Fruit fly (Drosophila melanogaster) whole organism, wandering third instar larva: ENCODE results near the gene CG3306.

Experiments used
- Abd-B ChIP-seq: fragments of >200 bp; optimal IDR thresholded peaks from 2 replicates; lab custom pipeline; 2017; ENCODE audit warnings: missing biosample characterization, missing genetic modification characterization
- CG32264 ChIP-seq: fragments of 200-800 bp; sonication (Bioruptor generic); optimal IDR thresholded peaks from 2 replicates; lab custom pipeline; 2016; ENCODE audit warnings: missing biosample characterization, missing genetic modification characterization
- CG9705 ChIP-seq: fragments of 200-800 bp; sonication (Bioruptor generic); optimal IDR thresholded peaks from 2 replicates; lab custom pipeline; 2018; ENCODE audit warnings: missing biosample characterization, mild to moderate bottlenecking, missing genetic modification characterization
- CrebA ChIP-seq: fragments of 200-800 bp; sonication (Bioruptor generic); optimal IDR thresholded peaks from 2 replicates; lab custom pipeline; 2016; ENCODE audit warnings: missing biosample characterization, mild to moderate bottlenecking, missing genetic modification characterization, borderline replicate concordance
- Dfd ChIP-seq: fragments of >200 bp; optimal IDR thresholded peaks from 2 replicates; lab custom pipeline; 2017; ENCODE audit warnings: missing biosample characterization, missing genetic modification characterization
- GATAd ChIP-seq: sonication (Bioruptor generic); optimal IDR thresholded peaks from 2 replicates; lab custom pipeline; 2016; ENCODE audit warnings: missing biosample characterization, missing genetic modification characterization
- Hnf4 ChIP-seq: fragments of 200-800 bp; sonication (Bioruptor generic); optimal IDR thresholded peaks from 2 replicates; lab custom pipeline; 2016; ENCODE audit warnings: missing biosample characterization, mild to moderate bottlenecking, missing genetic modification characterization
- Hr78 ChIP-seq: fragments of >200 bp; optimal IDR thresholded peaks from 2 replicates; lab custom pipeline; 2017; ENCODE audit warnings: missing biosample characterization, missing genetic modification characterization
- Hr83 ChIP-seq: fragments of 200-300 bp; sonication (Bioruptor generic); optimal IDR thresholded peaks from 2 replicates; lab custom pipeline; 2016; ENCODE audit warnings: missing biosample characterization, mild to moderate bottlenecking, missing genetic modification characterization, moderate library complexity; ENCODE audit not compliant: poor library complexity, severe bottlenecking
- Jra ChIP-seq: sonication (Bioruptor generic); optimal IDR thresholded peaks from 2 replicates; lab custom pipeline; 2016; ENCODE audit warnings: missing biosample characterization, missing genetic modification characterization
- Myc ChIP-seq: fragments of >200 bp; optimal IDR thresholded peaks from 2 replicates; lab custom pipeline; 2017
- N ChIP-seq: fragments of >200 bp; optimal IDR thresholded peaks from 2 replicates; lab custom pipeline; 2018; ENCODE audit warnings: missing biosample characterization, missing external identifiers, missing genetic modification characterization
- OdsH ChIP-seq: fragments of 200-800 bp; sonication (Bioruptor generic); optimal IDR thresholded peaks from 2 replicates; lab custom pipeline; 2016; ENCODE audit warnings: missing biosample characterization, mild to moderate bottlenecking, missing genetic modification characterization
- Rel ChIP-seq, 2 experiments: fragments of 200-800 bp; sonication (Bioruptor generic) in 1 of 2; optimal IDR thresholded peaks; 2 replicates in 1 of 2; 3 replicates in 1 of 2; lab custom pipeline; 2016 to 2019; ENCODE audit warnings: mild to moderate bottlenecking in 2 of 2, missing biosample characterization in 2 of 2, missing genetic modification characterization in 2 of 2, moderate library complexity in 1 of 2
- Sp1 ChIP-seq: fragments of 200-800 bp; sonication (Bioruptor generic); optimal IDR thresholded peaks from 3 replicates; lab custom pipeline; 2019; ENCODE audit warnings: missing biosample characterization, mild to moderate bottlenecking, missing genetic modification characterization, moderate library complexity
- Vsx2 ChIP-seq: fragments of 200-300, 225-300 bp; sonication (Bioruptor generic); optimal IDR thresholded peaks from 2 replicates; lab custom pipeline; 2018; ENCODE audit warnings: missing biosample characterization, missing genetic modification characterization; ENCODE audit not compliant: partially characterized antibody
- br ChIP-seq: fragments of 200-800 bp; sonication (Bioruptor generic); optimal IDR thresholded peaks from 2 replicates; lab custom pipeline; 2016; ENCODE audit warnings: missing biosample characterization, missing genetic modification characterization
- brk ChIP-seq: fragments of 200-800 bp; sonication (Bioruptor generic); optimal IDR thresholded peaks from 2 replicates; lab custom pipeline; 2016; ENCODE audit warnings: missing biosample characterization, mild to moderate bottlenecking, missing genetic modification characterization
- dl ChIP-seq, 2 experiments: fragments of 175-275, 200-275 bp in 1 of 2; fragments of 200-275 bp in 1 of 2; sonication (Bioruptor generic); optimal IDR thresholded peaks; lab custom pipeline; 2018; ENCODE audit warnings: mild to moderate bottlenecking in 2 of 2, missing biosample characterization in 2 of 2, missing genetic modification characterization in 2 of 2, moderate library complexity in 2 of 2; ENCODE audit not compliant: partially characterized antibody in 2 of 2, insufficient read depth in 1 of 2
- dmrt93B ChIP-seq: fragments of 200-800 bp; sonication (Bioruptor generic); optimal IDR thresholded peaks from 2 replicates; lab custom pipeline; 2018; ENCODE audit warnings: missing biosample characterization, mild to moderate bottlenecking, missing genetic modification characterization
- dsf ChIP-seq: sonication (Bioruptor generic); optimal IDR thresholded peaks from 2 replicates; lab custom pipeline; 2016; ENCODE audit warnings: missing biosample characterization, missing genetic modification characterization, borderline replicate concordance
- ey ChIP-seq: fragments of 200-800 bp; sonication (Bioruptor generic); optimal IDR thresholded peaks from 2 replicates; lab custom pipeline; 2016; ENCODE audit warnings: missing biosample characterization, missing genetic modification characterization
- foxo ChIP-seq, 2 experiments: fragments of 200-800 bp; sonication (Bioruptor generic); optimal IDR thresholded peaks; 2 replicates in 1 of 2; 3 replicates in 1 of 2; lab custom pipeline; 2016 to 2017; ENCODE audit warnings: missing biosample characterization in 2 of 2, missing genetic modification characterization in 2 of 2
- fru ChIP-seq: fragments of 200-800 bp; sonication (Bioruptor generic); optimal IDR thresholded peaks from 3 replicates; lab custom pipeline; 2016; ENCODE audit warnings: missing biosample characterization, mild to moderate bottlenecking, missing genetic modification characterization
- h ChIP-seq: fragments of 200-800 bp; sonication (Bioruptor generic); optimal IDR thresholded peaks from 3 replicates; lab custom pipeline; 2016; ENCODE audit warnings: missing biosample characterization, mild to moderate bottlenecking, missing genetic modification characterization
- lola ChIP-seq: fragments of >200 bp; optimal IDR thresholded peaks from 2 replicates; lab custom pipeline; 2017; ENCODE audit warnings: missing biosample characterization, missing genetic modification characterization
- pan ChIP-seq: fragments of >200 bp; optimal IDR thresholded peaks from 2 replicates; lab custom pipeline; 2017
- psq ChIP-seq: fragments of 200-800 bp; sonication (Bioruptor generic); optimal IDR thresholded peaks from 3 replicates; lab custom pipeline; 2017; ENCODE audit warnings: missing biosample characterization, mild to moderate bottlenecking, missing genetic modification characterization, moderate library complexity
- sage ChIP-seq: fragments of 200-800 bp; sonication (Bioruptor generic); optimal IDR thresholded peaks from 2 replicates; lab custom pipeline; 2016; ENCODE audit warnings: missing biosample characterization, mild to moderate bottlenecking, missing genetic modification characterization
- sv ChIP-seq: fragments of 200-800 bp; sonication (Bioruptor generic); optimal IDR thresholded peaks from 3 replicates; lab custom pipeline; 2016; ENCODE audit warnings: missing biosample characterization, missing genetic modification characterization
- tai ChIP-seq: sonication (Bioruptor generic); optimal IDR thresholded peaks from 2 replicates; lab custom pipeline; 2016; ENCODE audit warnings: missing biosample characterization, missing genetic modification characterization
- usp ChIP-seq: fragments of >200 bp; optimal IDR thresholded peaks from 2 replicates; lab custom pipeline; 2017; ENCODE audit warnings: missing biosample characterization, missing genetic modification characterization
- woc ChIP-seq: sonication (Bioruptor generic); optimal IDR thresholded peaks from 2 replicates; lab custom pipeline; 2016; ENCODE audit warnings: missing biosample characterization, mild to moderate bottlenecking, missing genetic modification characterization

CG3306 gene

dm6 chr3L:9559040-9559439 lies 42.3 kb upstream of the CG3306 start:
- no peak for TF ChIP-seq fru (GFP tag; lab: Kevin White, UChicago)
- TF ChIP-seq lola (GFP tag; lab: Kevin White, UChicago): no peak
- no peak for TF ChIP-seq Abd-B (GFP tag; lab: Kevin White, UChicago)
- TF ChIP-seq tai: no peak
- TF ChIP-seq CG32264 (GFP tag; lab: Kevin White, UChicago): no peak
- TF ChIP-seq usp (GFP tag; lab: Kevin White, UChicago): no peak
- TF ChIP-seq woc (GFP tag; lab: Kevin White, UChicago): no peak

dm6 chr3L:9566849-9567248 lies 34.5 kb upstream of the CG3306 start:
- TF ChIP-seq N (GFP tag; lab: Kevin White, UChicago) (no peak), dsf (GFP tag; lab: Kevin White, UChicago) (no peak), Rel (GFP tag; optimal IDR thresholded peaks at IDR 0.05; lab: Kevin White, UChicago) (no peak), Rel (tag; optimal IDR thresholded peaks at IDR 0.05; lab: Kevin White, UChicago) (no peak), usp (GFP tag; lab: Kevin White, UChicago) (no peak), fru (GFP tag; lab: Kevin White, UChicago) (no peak), Abd-B (GFP tag; lab: Kevin White, UChicago) (no peak), Hnf4 (GFP tag; lab: Kevin White, UChicago) (no peak), GATAd (GFP tag; lab: Kevin White, UChicago) (no peak), Vsx2 (no peak), psq (GFP tag; lab: Kevin White, UChicago) (no peak), OdsH (GFP tag; lab: Kevin White, UChicago) (no peak), Hr78 (GFP tag; lab: Kevin White, UChicago) (no peak), sage (no peak), foxo (GFP tag; optimal IDR thresholded peaks at IDR 0.05; lab: Kevin White, UChicago) (no peak), dl (GFP tag; optimal IDR thresholded peaks at IDR 0.05; lab: Kevin White, UChicago; ENCODE audit: insufficient read depth in 1 of 2, partially characterized antibody in 2 of 2) (no peak), pan (lab: Kevin White, UChicago) (no peak), br (GFP tag; lab: Kevin White, UChicago) (no peak), brk (GFP tag; lab: Kevin White, UChicago) (no peak), Dfd (GFP tag; lab: Kevin White, UChicago) (no peak), Jra (GFP tag; lab: Kevin White, UChicago) (no peak)

dm6 chr3L:9567748-9568147 lies 33.6 kb upstream of the CG3306 start:
- TF ChIP-seq brk (GFP tag; lab: Kevin White, UChicago) (no peak), CG9705 (GFP tag; lab: Kevin White, UChicago) (no peak), Hnf4 (GFP tag; lab: Kevin White, UChicago) (no peak), GATAd (GFP tag; lab: Kevin White, UChicago) (no peak), sv (no peak), Myc (lab: Kevin White, UChicago) (no peak), dmrt93B (no peak), sage (no peak)

dm6 chr3L:9569194-9569593 lies 32.1 kb upstream of the CG3306 start:
- no peak for TF ChIP-seq dsf (GFP tag; lab: Kevin White, UChicago)
- TF ChIP-seq Hr83: no peak
- TF ChIP-seq OdsH (GFP tag; lab: Kevin White, UChicago): no peak
- TF ChIP-seq lola (GFP tag; lab: Kevin White, UChicago): no peak
- TF ChIP-seq sage: no peak
- TF ChIP-seq dl (GFP tag; optimal IDR thresholded peaks at IDR 0.05; lab: Kevin White, UChicago; ENCODE audit: insufficient read depth in 1 of 2, partially characterized antibody in 2 of 2): no peak
- TF ChIP-seq CG32264 (GFP tag; lab: Kevin White, UChicago): no peak
- TF ChIP-seq Sp1: no peak
- no peak for TF ChIP-seq sv
- no peak for TF ChIP-seq psq (GFP tag; lab: Kevin White, UChicago)
- no peak for TF ChIP-seq usp (GFP tag; lab: Kevin White, UChicago)

dm6 chr3L:9569849-9570248 lies 31.5 kb upstream of the CG3306 start:
- no peak for TF ChIP-seq CrebA (GFP tag; lab: Kevin White, UChicago)
- no peak for TF ChIP-seq Myc (lab: Kevin White, UChicago)
- no peak for TF ChIP-seq Hr83
- no peak for TF ChIP-seq OdsH (GFP tag; lab: Kevin White, UChicago)
- TF ChIP-seq Vsx2: no peak
- no peak for TF ChIP-seq br (GFP tag; lab: Kevin White, UChicago)
- no peak for TF ChIP-seq Abd-B (GFP tag; lab: Kevin White, UChicago)
- no peak for TF ChIP-seq dsf (GFP tag; lab: Kevin White, UChicago)
- no peak for TF ChIP-seq Rel (GFP tag; optimal IDR thresholded peaks at IDR 0.05; lab: Kevin White, UChicago)
- no peak for TF ChIP-seq Rel (tag; optimal IDR thresholded peaks at IDR 0.05; lab: Kevin White, UChicago)
- no peak for TF ChIP-seq ey (GFP tag; lab: Kevin White, UChicago)
- no peak for TF ChIP-seq woc (GFP tag; lab: Kevin White, UChicago)
- no peak for TF ChIP-seq Hr78 (GFP tag; lab: Kevin White, UChicago)
- no peak for TF ChIP-seq dl (GFP tag; optimal IDR thresholded peaks at IDR 0.05; lab: Kevin White, UChicago; ENCODE audit: insufficient read depth in 1 of 2, partially characterized antibody in 2 of 2)
- TF ChIP-seq N (GFP tag; lab: Kevin White, UChicago): no peak
- TF ChIP-seq dmrt93B: no peak
- no peak for TF ChIP-seq tai
- no peak for TF ChIP-seq h
- TF ChIP-seq Sp1: no peak
- TF ChIP-seq Hnf4 (GFP tag; lab: Kevin White, UChicago): no peak
